Worm (Caenorhabditis elegans) whole organism, L4 larva: ENCODE data around the gene K08H10.10.
A peak's percentile ranks its signal among the peaks of the same experiment; 100 is the strongest.

Experiments used
- F10B5.3 ChIP-seq: sonication (generic microtip); optimal IDR thresholded peaks from 2 replicates; lab custom pipeline; 2016; ENCODE audit warnings: mild to moderate bottlenecking, missing genetic modification characterization, missing compliant biosample characterization
- F44E2.7 ChIP-seq: fragments of 200-800 bp; sonication (Bioruptor generic); IDR thresholded peaks from 2 replicates; pipeline ENCODE4 v2.1.2; 2022; ENCODE audit warnings: missing genetic modification characterization, missing compliant biosample characterization
- F49E8.2 ChIP-seq: sonication (generic microtip); optimal IDR thresholded peaks from 2 replicates; lab custom pipeline; 2016; ENCODE audit warnings: missing compliant biosample characterization, mild to moderate bottlenecking, missing genetic modification characterization, borderline replicate concordance
- Y105C5A.15 ChIP-seq: fragments of 200-800 bp; sonication (Bioruptor generic); IDR thresholded peaks from 2 replicates; pipeline ENCODE4 v1.3.6; 2022; ENCODE audit warnings: missing genetic modification characterization, missing compliant biosample characterization
- ZK546.5 ChIP-seq, 2 experiments: sonication (generic microtip); optimal IDR thresholded peaks; 2 replicates each; lab custom pipeline; 2017; ENCODE audit warnings: missing biosample characterization in 2 of 2, missing genetic modification characterization in 2 of 2
- aly-2 ChIP-seq: sonication (generic microtip); optimal IDR thresholded peaks from 2 replicates; lab custom pipeline; 2018; ENCODE audit warnings: missing biosample characterization, missing genetic modification characterization
- ama-1 ChIP-seq: fragments of 150-350 bp; optimal IDR thresholded peaks from 2 replicates; lab custom pipeline; 2014; ENCODE audit warnings: inconsistent platforms, mixed read lengths
- arid-1 ChIP-seq: fragments of 200-800 bp; sonication (Bioruptor generic); conservative IDR thresholded peaks from 2 replicates; pipeline ENCODE4 v1.3.6; 2022; ENCODE audit warnings: missing genetic modification reagents, missing genetic modification characterization, missing compliant biosample characterization
- attf-4 ChIP-seq: sonication (generic microtip); optimal IDR thresholded peaks from 3 replicates; lab custom pipeline; 2017; ENCODE audit warnings: missing biosample characterization, missing genetic modification characterization
- ceh-82 ChIP-seq: sonication (generic microtip); optimal IDR thresholded peaks from 2 replicates; lab custom pipeline; 2017; ENCODE audit warnings: missing biosample characterization, missing genetic modification characterization
- daf-16 ChIP-seq, 3 experiments: sonication (generic microtip); optimal IDR thresholded peaks; 2 replicates each; lab custom pipeline; 2016 to 2017; ENCODE audit warnings: missing genetic modification characterization in 3 of 3, missing genetic modification reagents in 3 of 3, mild to moderate bottlenecking in 2 of 3, missing compliant biosample characterization in 2 of 3, missing biosample characterization in 1 of 3, moderate library complexity in 1 of 3
- daf-8 ChIP-seq: fragments of 200-800 bp; sonication (Bioruptor generic); IDR thresholded peaks from 2 replicates; pipeline ENCODE4 v1.3.6; 2022; ENCODE audit warnings: missing genetic modification characterization, missing compliant biosample characterization
- dmd-6 ChIP-seq: fragments of 200-800 bp; sonication (Bioruptor generic); IDR thresholded peaks from 2 replicates; pipeline ENCODE4 v1.3.6; 2022; ENCODE audit warnings: missing genetic modification reagents, missing genetic modification characterization, missing compliant biosample characterization
- dpl-1 ChIP-seq: fragments of 150-350 bp; optimal IDR thresholded peaks from 2 replicates; lab custom pipeline; 2014; ENCODE audit warnings: missing biosample characterization, missing genetic modification reagents, missing genetic modification characterization
- duxl-1 ChIP-seq: sonication (generic microtip); optimal IDR thresholded peaks from 2 replicates; lab custom pipeline; 2016; ENCODE audit warnings: mild to moderate bottlenecking, missing genetic modification characterization, moderate library complexity, missing compliant biosample characterization; ENCODE audit not compliant: poor library complexity
- dve-1 ChIP-seq: sonication (generic microtip); optimal IDR thresholded peaks from 2 replicates; lab custom pipeline; 2017; ENCODE audit warnings: antibody characterized with exemption, mild to moderate bottlenecking, missing genetic modification characterization, missing compliant biosample characterization; ENCODE audit not compliant: insufficient read depth
- egl-43 ChIP-seq: fragments of 200-800 bp; sonication (Bioruptor generic); IDR thresholded peaks from 2 replicates; pipeline ENCODE4 v1.3.6; 2022; ENCODE audit warnings: missing genetic modification reagents, missing genetic modification characterization, missing compliant biosample characterization
- hif-1 ChIP-seq, 2 experiments: sonication (generic microtip); optimal IDR thresholded peaks; 2 replicates each; lab custom pipeline; 2016 to 2017; ENCODE audit warnings: missing compliant biosample characterization in 2 of 2, missing genetic modification characterization in 2 of 2, missing genetic modification reagents in 2 of 2, missing genotype in 2 of 2, mild to moderate bottlenecking in 1 of 2
- hlh-11 ChIP-seq: fragments of 200-800 bp; sonication (Bioruptor generic); optimal IDR thresholded peaks from 2 replicates; lab custom pipeline; 2018; ENCODE audit warnings: mild to moderate bottlenecking, missing genetic modification characterization, missing compliant biosample characterization
- hlh-30 ChIP-seq: sonication (generic microtip); optimal IDR thresholded peaks from 2 replicates; lab custom pipeline; 2017; ENCODE audit warnings: antibody characterized with exemption, mild to moderate bottlenecking, missing genetic modification characterization, missing compliant biosample characterization; ENCODE audit not compliant: insufficient read depth
- jun-1 ChIP-seq: fragments of 150-350 bp; optimal IDR thresholded peaks from 2 replicates; lab custom pipeline; 2014; ENCODE audit warnings: missing biosample characterization, missing genetic modification reagents, missing genetic modification characterization
- lim-7 ChIP-seq: fragments of 200-800 bp; sonication (Bioruptor generic); IDR thresholded peaks from 2 replicates; pipeline ENCODE4 v1.3.6; 2022; ENCODE audit warnings: missing genetic modification characterization, missing compliant biosample characterization
- lin-1 ChIP-seq: fragments of 200-800 bp; sonication (Bioruptor generic); IDR thresholded peaks from 2 replicates; pipeline ENCODE4 v1.3.6; 2022; ENCODE audit warnings: missing genetic modification reagents, missing genetic modification characterization, missing compliant biosample characterization
- lin-15B ChIP-seq: fragments of 150-350 bp; sonication (generic microtip); optimal IDR thresholded peaks from 3 replicates; lab custom pipeline; 2014; ENCODE audit warnings: missing biosample characterization, missing genetic modification characterization
- lin-38 ChIP-seq: fragments of 200-800 bp; sonication (Bioruptor generic); IDR thresholded peaks from 2 replicates; pipeline ENCODE4 v1.3.6; 2022; ENCODE audit warnings: missing genetic modification reagents, missing genetic modification characterization, missing compliant biosample characterization
- lir-3 ChIP-seq: sonication (generic microtip); optimal IDR thresholded peaks from 2 replicates; lab custom pipeline; 2016; ENCODE audit warnings: mild to moderate bottlenecking, missing genetic modification characterization, missing compliant biosample characterization
- mdl-1 ChIP-seq, 2 experiments: fragments of 150-350 bp in 1 of 2; sonication (generic microtip) in 1 of 2; optimal IDR thresholded peaks; 2 replicates each; lab custom pipeline; 2014 to 2017; ENCODE audit warnings: missing biosample characterization in 2 of 2, missing genetic modification characterization in 2 of 2
- nhr-10 ChIP-seq: fragments of 150-350 bp; optimal IDR thresholded peaks from 2 replicates; lab custom pipeline; 2014; ENCODE audit warnings: missing biosample characterization, missing genetic modification characterization
- nhr-11 ChIP-seq: fragments of 150-350 bp; optimal IDR thresholded peaks from 2 replicates; lab custom pipeline; 2014; ENCODE audit warnings: missing biosample characterization, missing genetic modification characterization
- nhr-111 ChIP-seq: fragments of 200-800 bp; sonication (Bioruptor generic); optimal IDR thresholded peaks from 2 replicates; lab custom pipeline; 2018; ENCODE audit warnings: mild to moderate bottlenecking, missing genetic modification characterization, missing compliant biosample characterization
- nhr-42 ChIP-seq: fragments of 200-800 bp; sonication (Bioruptor generic); IDR thresholded peaks from 2 replicates; pipeline ENCODE4 v1.3.6; 2022; ENCODE audit warnings: missing genetic modification characterization, missing compliant biosample characterization
- nhr-48 ChIP-seq: sonication (generic microtip); optimal IDR thresholded peaks from 2 replicates; lab custom pipeline; 2016; ENCODE audit warnings: mild to moderate bottlenecking, missing genetic modification characterization, missing compliant biosample characterization
- nhr-76 ChIP-seq: fragments of 150-350 bp; optimal IDR thresholded peaks from 2 replicates; lab custom pipeline; 2014; ENCODE audit warnings: missing biosample characterization, missing genetic modification characterization
- nhr-77 ChIP-seq: fragments of 150-350 bp; optimal IDR thresholded peaks from 2 replicates; lab custom pipeline; 2014; ENCODE audit warnings: missing biosample characterization, missing genetic modification characterization
- pha-4 ChIP-seq, 2 experiments: fragments of 150-350 bp in 1 of 2; fragments of 200-800 bp in 1 of 2; sonication (Bioruptor generic) in 1 of 2; IDR thresholded peaks in 1 of 2; optimal IDR thresholded peaks in 1 of 2; 2 replicates each; pipeline versions ENCODE4 v1.3.6 to Lab custom; 2014 to 2022; ENCODE audit warnings: missing genetic modification characterization in 2 of 2, missing genetic modification reagents in 2 of 2, missing biosample characterization in 1 of 2, missing compliant biosample characterization in 1 of 2
- php-3 ChIP-seq: fragments of 200-800 bp; sonication (Bioruptor generic); IDR thresholded peaks from 2 replicates; pipeline ENCODE4 v1.3.6; 2022; ENCODE audit warnings: missing genetic modification reagents, missing genetic modification characterization, missing compliant biosample characterization
- pqm-1 ChIP-seq: sonication (generic microtip); optimal IDR thresholded peaks from 2 replicates; lab custom pipeline; 2017; ENCODE audit warnings: missing biosample characterization, missing genetic modification characterization
- rbr-2 ChIP-seq: sonication (generic microtip); optimal IDR thresholded peaks from 2 replicates; lab custom pipeline; 2016; ENCODE audit warnings: missing genotype, missing genetic modification characterization, missing compliant biosample characterization
- set-16 ChIP-seq: fragments of 200-800 bp; sonication (Bioruptor generic); IDR thresholded peaks from 2 replicates; pipeline ENCODE4 v1.3.6; 2022; ENCODE audit warnings: missing genetic modification reagents, missing genetic modification characterization, missing compliant biosample characterization
- snpc-1.2 ChIP-seq: fragments of 200-800 bp; sonication (Bioruptor generic); IDR thresholded peaks from 2 replicates; pipeline ENCODE4 v1.3.6; 2022; ENCODE audit warnings: missing genetic modification reagents, missing genetic modification characterization, missing compliant biosample characterization
- unc-130 ChIP-seq: sonication (generic microtip); optimal IDR thresholded peaks from 2 replicates; lab custom pipeline; 2016; ENCODE audit warnings: missing genetic modification reagents, missing genetic modification characterization, missing compliant biosample characterization
- unc-62 ChIP-seq, 3 experiments: fragments of 150-350 bp in 1 of 3; sonication (generic microtip); optimal IDR thresholded peaks in 2 of 3; peaks in 1 of 3; 1 replicate in 1 of 3; 2 replicates in 2 of 3; lab custom pipeline; 2014 to 2017; ENCODE audit warnings: missing biosample characterization in 3 of 3, missing genetic modification characterization in 3 of 3, missing genetic modification reagents in 3 of 3, missing genotype in 1 of 3
- vab-7 ChIP-seq: fragments of 200-800 bp; sonication (Bioruptor generic); IDR thresholded peaks from 2 replicates; pipeline ENCODE4 v1.3.6; 2022; ENCODE audit warnings: missing genetic modification reagents, missing genetic modification characterization, missing compliant biosample characterization
- zfp-2 ChIP-seq: sonication (generic microtip); optimal IDR thresholded peaks from 2 replicates; lab custom pipeline; 2016; ENCODE audit warnings: mild to moderate bottlenecking, missing genetic modification characterization, missing compliant biosample characterization
- zfp-3 ChIP-seq: fragments of 200-800 bp; sonication (Bioruptor generic); conservative IDR thresholded peaks from 2 replicates; pipeline ENCODE4 v1.3.6; 2022; ENCODE audit warnings: missing genetic modification reagents, missing genetic modification characterization, missing compliant biosample characterization
- zip-2 ChIP-seq: fragments of 150-350 bp; optimal IDR thresholded peaks from 2 replicates; lab custom pipeline; 2014; ENCODE audit warnings: missing biosample characterization, missing genetic modification characterization

The K08H10.10 gene

DNA sequence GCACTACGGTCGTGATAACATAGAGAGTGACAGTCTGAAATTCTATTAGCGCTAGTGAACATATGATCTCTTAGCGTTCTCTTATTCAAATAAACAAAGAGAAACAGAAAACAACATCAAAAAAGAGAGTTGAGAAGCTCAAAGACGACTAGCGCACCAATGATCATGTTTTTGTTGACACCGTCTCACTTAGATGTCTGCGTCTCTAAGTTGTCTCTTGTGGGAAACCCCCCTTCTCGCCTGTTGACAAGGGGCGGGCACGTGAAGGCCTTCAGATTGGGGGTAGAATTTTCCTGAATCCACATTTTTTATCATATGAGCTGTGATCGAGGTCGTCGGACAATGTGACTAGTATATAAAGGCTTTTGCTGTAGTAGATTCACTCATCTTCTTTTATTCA, 19.1 kb downstream of the K08H10.10 start:
- TF ChIP-seq hif-1 (tag; optimal IDR thresholded peaks at IDR 0.05; lab: Kevin White, UChicago) (peak in 1 of 2 experiments; percentile 36), pha-4 (GFP tag; IDR thresholded peaks at IDR 0.05; lab: Robert Waterston, UW) (no peak), pha-4 (tag; optimal IDR thresholded peaks at IDR 0.05; lab: Kevin White, UChicago) (peak; percentile 73), mdl-1 (tag; optimal IDR thresholded peaks at IDR 0.05; lab: Kevin White, UChicago) (peak; percentile 84 to 88), dmd-6 (GFP tag; lab: Robert Waterston, UW) (peak; percentile 48; the same call in 1 of the 2 replicates), nhr-11 (peak; percentile 36), ama-1 (peak; percentile 0), nhr-48 (tag; lab: Kevin White, UChicago) (no peak), unc-62 (GFP tag; optimal IDR thresholded peaks at IDR 0.05 in 1 of 2; lab: Kevin White, UChicago) (no peak), unc-62 (tag; optimal IDR thresholded peaks at IDR 0.05; lab: Kevin White, UChicago) (no peak), lin-38 (GFP tag; lab: Robert Waterston, UW) (0 out of 2 replicates have a peak, but pooled peaks have one; percentile 13), daf-8 (GFP tag; lab: Robert Waterston, UW) (no peak), set-16 (GFP tag; lab: Robert Waterston, UW) (no peak), hlh-30 (peak; percentile 87), F49E8.2 (tag; lab: Kevin White, UChicago) (no peak), lin-15B (tag; lab: Kevin White, UChicago) (no peak), rbr-2 (tag; lab: Kevin White, UChicago) (peak; percentile 58), Y105C5A.15 (peak; percentile 48; the same call in 1 of the 2 replicates), hlh-11 (tag; lab: Kevin White, UChicago) (peak; percentile 64), vab-7 (GFP tag; lab: Robert Waterston, UW) (0 out of 2 replicates have a peak, but pooled peaks have one; percentile 20), lin-1 (GFP tag; lab: Robert Waterston, UW) (no peak), daf-16 (GFP tag; optimal IDR thresholded peaks at IDR 0.05; lab: Kevin White, UChicago) (peak in 1 of 2 experiments; percentile 63), daf-16 (tag; optimal IDR thresholded peaks at IDR 0.05; lab: Kevin White, UChicago) (peak; percentile 85), arid-1 (no peak)
- TF ChIP-seq, all 104 proteins: peak for 13

DNA sequence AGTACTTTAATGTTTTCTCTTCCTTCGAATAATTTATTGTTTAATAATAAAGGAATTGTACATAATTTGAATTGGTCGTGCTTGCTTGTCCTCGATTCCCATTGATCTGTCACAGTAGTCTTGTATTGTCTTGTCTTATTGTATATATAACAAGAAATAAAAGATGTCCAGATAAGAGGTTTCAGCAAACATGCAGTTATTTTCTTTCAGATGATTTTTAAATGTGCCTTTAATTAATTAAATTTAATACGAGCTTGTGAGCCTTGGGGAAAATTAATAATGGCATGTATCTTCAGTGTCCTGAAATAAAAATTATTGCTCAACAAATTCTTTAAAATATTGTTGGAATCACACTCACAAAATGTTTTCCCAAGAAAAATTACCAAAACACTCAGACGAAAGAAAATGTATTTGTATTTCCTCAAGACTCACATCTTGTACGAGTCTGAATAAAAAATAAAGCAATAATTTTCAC, 22.2 kb downstream of the K08H10.10 start:
- TF ChIP-seq F44E2.7 (GFP tag; lab: Robert Waterston, UW) = no peak
- TF ChIP-seq nhr-11 = no peak
- no peak for TF ChIP-seq ceh-82 (tag; lab: Kevin White, UChicago)
- TF ChIP-seq dpl-1 (GFP tag; lab: Kevin White, UChicago) = no peak
- no peak for TF ChIP-seq ZK546.5 (tag; optimal IDR thresholded peaks at IDR 0.05; lab: Kevin White, UChicago)
- peak; percentile 81 for TF ChIP-seq unc-130 (GFP tag; lab: Kevin White, UChicago)
- TF ChIP-seq nhr-76 (tag; lab: Kevin White, UChicago) = no peak
- no peak for TF ChIP-seq egl-43 (GFP tag; lab: Robert Waterston, UW)
- TF ChIP-seq unc-62 (GFP tag; optimal IDR thresholded peaks at IDR 0.05 in 1 of 2; lab: Kevin White, UChicago) = no peak
- no peak for TF ChIP-seq unc-62 (tag; optimal IDR thresholded peaks at IDR 0.05; lab: Kevin White, UChicago)
- no peak for TF ChIP-seq jun-1 (tag; lab: Kevin White, UChicago)
- TF ChIP-seq snpc-1.2 = no peak
- TF ChIP-seq aly-2 (tag; lab: Kevin White, UChicago) = peak; percentile 59
- TF ChIP-seq pqm-1 = no peak
- TF ChIP-seq nhr-42 = no peak
- no peak for TF ChIP-seq nhr-77 (tag; lab: Kevin White, UChicago)
- no peak for TF ChIP-seq zfp-2 (tag; lab: Kevin White, UChicago)
- TF ChIP-seq mdl-1 (tag; optimal IDR thresholded peaks at IDR 0.05; lab: Kevin White, UChicago) = no peak
- TF ChIP-seq pha-4 (GFP tag; IDR thresholded peaks at IDR 0.05; lab: Robert Waterston, UW) = peak; percentile 45; the same call in 1 of the 2 replicates
- no peak for TF ChIP-seq pha-4 (tag; optimal IDR thresholded peaks at IDR 0.05; lab: Kevin White, UChicago)
- peak; percentile 52 for TF ChIP-seq F49E8.2 (tag; lab: Kevin White, UChicago)
- TF ChIP-seq set-16 (GFP tag; lab: Robert Waterston, UW) = no peak
- no peak for TF ChIP-seq lir-3 (tag; lab: Kevin White, UChicago)
- TF ChIP-seq php-3 (GFP tag; lab: Robert Waterston, UW) = no peak
- TF ChIP-seq attf-4 (tag; lab: Kevin White, UChicago) = no peak
- no peak for TF ChIP-seq lin-15B (tag; lab: Kevin White, UChicago)
- TF ChIP-seq duxl-1 (tag; lab: Kevin White, UChicago) = no peak
- no peak for TF ChIP-seq F10B5.3
- no peak for TF ChIP-seq lin-1 (GFP tag; lab: Robert Waterston, UW)
- TF ChIP-seq lim-7 (GFP tag; lab: Robert Waterston, UW) = no peak
- no peak for TF ChIP-seq nhr-10 (tag; lab: Kevin White, UChicago)
- no peak for TF ChIP-seq dve-1 (tag; lab: Kevin White, UChicago)
- no peak for TF ChIP-seq rbr-2 (tag; lab: Kevin White, UChicago)
- no peak for TF ChIP-seq zfp-3 (GFP tag; lab: Robert Waterston, UW)
- TF ChIP-seq zip-2 (tag; lab: Kevin White, UChicago) = no peak
- no peak for TF ChIP-seq nhr-111 (GFP tag; lab: Kevin White, UChicago)
